Worm (Caenorhabditis elegans) whole organism, late embryonic: ENCODE results near the gene gar-3.

Experiments
- C08G9.2 ChIP-seq: sonication (generic microtip); optimal IDR thresholded peaks from 2 replicates; lab custom pipeline; 2016; ENCODE audit warnings: mild to moderate bottlenecking, missing genetic modification characterization, moderate library complexity, missing compliant biosample characterization
- T23F11.4 ChIP-seq: fragments of 200-800 bp; sonication (Bioruptor generic); optimal IDR thresholded peaks from 2 replicates; lab custom pipeline; 2018; ENCODE audit warnings: mild to moderate bottlenecking, missing genetic modification characterization, missing compliant biosample characterization
- ahr-1 ChIP-seq: sonication (generic microtip); optimal IDR thresholded peaks from 2 replicates; lab custom pipeline; 2016; ENCODE audit warnings: missing genetic modification characterization, missing compliant biosample characterization
- ceh-18 ChIP-seq: sonication (generic microtip); optimal IDR thresholded peaks from 2 replicates; lab custom pipeline; 2016; ENCODE audit warnings: missing genetic modification characterization, missing compliant biosample characterization
- ceh-19 ChIP-seq: fragments of 200-800 bp; sonication (Bioruptor generic); optimal IDR thresholded peaks from 2 replicates; lab custom pipeline; 2018; ENCODE audit warnings: mild to moderate bottlenecking, missing genetic modification characterization, missing compliant biosample characterization
- ceh-2 ChIP-seq: sonication (generic microtip); optimal IDR thresholded peaks from 2 replicates; lab custom pipeline; 2016; ENCODE audit warnings: missing genotype, missing genetic modification characterization, missing compliant biosample characterization
- ceh-22 ChIP-seq: sonication (generic microtip); optimal IDR thresholded peaks from 2 replicates; lab custom pipeline; 2017; ENCODE audit warnings: missing biosample characterization, missing genetic modification characterization
- ceh-24 ChIP-seq: sonication (generic microtip); optimal IDR thresholded peaks from 2 replicates; lab custom pipeline; 2016; ENCODE audit warnings: mild to moderate bottlenecking, missing genetic modification characterization, missing compliant biosample characterization
- ceh-30 ChIP-seq: fragments of 150-350 bp; optimal IDR thresholded peaks from 2 replicates; lab custom pipeline; 2014; ENCODE audit warnings: missing biosample characterization, missing genetic modification characterization
- ceh-34 ChIP-seq: sonication (generic microtip); optimal IDR thresholded peaks from 2 replicates; lab custom pipeline; 2016; ENCODE audit warnings: mild to moderate bottlenecking, missing genetic modification characterization, missing compliant biosample characterization
- ceh-45 ChIP-seq: fragments of 200-800 bp; sonication (Bioruptor generic); IDR thresholded peaks from 2 replicates; pipeline ENCODE4 v1.3.6; 2022; ENCODE audit warnings: missing genetic modification reagents, missing genetic modification characterization, missing compliant biosample characterization
- ceh-9 ChIP-seq: sonication (generic microtip); optimal IDR thresholded peaks from 2 replicates; lab custom pipeline; 2016; ENCODE audit warnings: mild to moderate bottlenecking, missing genetic modification characterization, inconsistent platforms, missing compliant biosample characterization
- che-1 ChIP-seq: sonication (generic microtip); optimal IDR thresholded peaks from 2 replicates; lab custom pipeline; 2016; ENCODE audit warnings: mild to moderate bottlenecking, missing genetic modification characterization, missing compliant biosample characterization
- elt-2 ChIP-seq: sonication (generic microtip); optimal IDR thresholded peaks from 2 replicates; lab custom pipeline; 2016; ENCODE audit warnings: missing genetic modification reagents, missing genetic modification characterization, missing compliant biosample characterization
- fax-1 ChIP-seq: sonication (generic microtip); optimal IDR thresholded peaks from 2 replicates; lab custom pipeline; 2016; ENCODE audit warnings: missing genotype, missing genetic modification characterization, missing compliant biosample characterization
- fkh-6 ChIP-seq: sonication (generic microtip); optimal IDR thresholded peaks from 2 replicates; lab custom pipeline; 2016; ENCODE audit warnings: missing genetic modification characterization, missing compliant biosample characterization
- hlh-15 ChIP-seq: sonication (generic microtip); optimal IDR thresholded peaks from 2 replicates; lab custom pipeline; 2016; ENCODE audit warnings: missing genetic modification characterization, missing compliant biosample characterization
- hlh-30 ChIP-seq: sonication (generic microtip); optimal IDR thresholded peaks from 2 replicates; lab custom pipeline; 2017; ENCODE audit warnings: antibody characterized with exemption, missing genetic modification characterization, missing compliant biosample characterization; ENCODE audit not compliant: insufficient read depth
- lim-6 ChIP-seq: sonication (generic microtip); optimal IDR thresholded peaks from 2 replicates; lab custom pipeline; 2016; ENCODE audit warnings: missing genetic modification characterization, missing compliant biosample characterization
- mec-3 ChIP-seq: sonication (generic microtip); optimal IDR thresholded peaks from 2 replicates; lab custom pipeline; 2016; ENCODE audit warnings: borderline replicate concordance, missing genetic modification characterization, missing compliant biosample characterization
- nhr-11 ChIP-seq: fragments of 150-350 bp; optimal IDR thresholded peaks from 2 replicates; lab custom pipeline; 2014; ENCODE audit warnings: missing biosample characterization, missing genetic modification characterization
- nhr-232 ChIP-seq: sonication (generic microtip); optimal IDR thresholded peaks from 2 replicates; lab custom pipeline; 2016; ENCODE audit warnings: missing genetic modification characterization, missing compliant biosample characterization
- npax-4 ChIP-seq: sonication (generic microtip); optimal IDR thresholded peaks from 2 replicates; lab custom pipeline; 2016; ENCODE audit warnings: missing genetic modification characterization, missing compliant biosample characterization
- odd-2 ChIP-seq: sonication (generic microtip); optimal IDR thresholded peaks from 2 replicates; lab custom pipeline; 2017; ENCODE audit warnings: antibody characterized with exemption, mild to moderate bottlenecking, missing genetic modification characterization, missing compliant biosample characterization
- pax-1 ChIP-seq: fragments of 150-350 bp; optimal IDR thresholded peaks from 2 replicates; lab custom pipeline; 2014; ENCODE audit warnings: missing biosample characterization, missing genetic modification characterization
- pros-1 ChIP-seq: fragments of 150-350 bp; optimal IDR thresholded peaks from 2 replicates; lab custom pipeline; 2014; ENCODE audit warnings: missing biosample characterization, missing genetic modification reagents, missing genetic modification characterization
- sdc-2 ChIP-seq: sonication (generic microtip); optimal IDR thresholded peaks from 2 replicates; lab custom pipeline; 2016; ENCODE audit warnings: missing genotype, missing genetic modification characterization, missing compliant biosample characterization
- sox-2 ChIP-seq: fragments of 200-800 bp; sonication (Bioruptor generic); IDR thresholded peaks from 2 replicates; pipeline ENCODE4 v1.3.6; 2022; ENCODE audit warnings: missing genetic modification reagents, missing genetic modification characterization, missing compliant biosample characterization
- sox-4 ChIP-seq: sonication (generic microtip); optimal IDR thresholded peaks from 2 replicates; lab custom pipeline; 2017; ENCODE audit warnings: mild to moderate bottlenecking, missing genetic modification characterization, inconsistent platforms, missing compliant biosample characterization
- syd-9 ChIP-seq: sonication (generic microtip); optimal IDR thresholded peaks from 2 replicates; lab custom pipeline; 2016; ENCODE audit warnings: mild to moderate bottlenecking, missing genetic modification characterization, moderate library complexity, missing compliant biosample characterization
- unc-55 ChIP-seq: sonication (generic microtip); optimal IDR thresholded peaks from 2 replicates; lab custom pipeline; 2017; ENCODE audit warnings: missing biosample characterization, missing genetic modification reagents, missing genetic modification characterization
- unc-86 ChIP-seq: sonication (generic microtip); optimal IDR thresholded peaks from 2 replicates; lab custom pipeline; 2016; ENCODE audit warnings: missing genetic modification characterization, missing compliant biosample characterization

The gar-3 gene

DNA sequence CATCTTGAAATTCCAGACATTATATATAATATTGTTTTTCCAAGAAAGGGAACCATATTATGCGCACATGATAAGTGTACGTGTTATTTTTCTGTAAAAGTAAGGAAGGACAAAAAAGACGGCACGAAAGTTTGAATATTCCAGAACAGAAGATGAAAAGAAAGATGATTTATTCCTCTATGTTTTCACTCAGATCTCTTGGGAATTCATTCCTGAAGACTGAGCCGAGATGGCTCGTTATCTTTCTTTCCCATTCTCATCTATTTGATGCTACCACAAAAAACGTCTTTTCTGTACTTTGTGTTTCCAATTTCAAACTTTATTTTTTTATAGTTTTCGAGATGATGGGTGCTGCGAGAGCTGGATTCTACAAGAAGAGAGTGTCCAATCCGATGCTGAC is 24.2 kb upstream of the gar-3 start:
- TF ChIP-seq nhr-11: no peak
- TF ChIP-seq ceh-24: no peak
- no peak for TF ChIP-seq syd-9
- no peak for TF ChIP-seq fax-1 (tag; lab: Kevin White, UChicago)
- TF ChIP-seq ceh-34 (tag; lab: Kevin White, UChicago): no peak
- no peak for TF ChIP-seq ceh-19 (GFP tag; lab: Kevin White, UChicago)
- TF ChIP-seq pros-1 (tag; lab: Kevin White, UChicago): no peak
- TF ChIP-seq C08G9.2 (tag; lab: Kevin White, UChicago): no peak
- TF ChIP-seq che-1 (tag; lab: Kevin White, UChicago): no peak

DNA sequence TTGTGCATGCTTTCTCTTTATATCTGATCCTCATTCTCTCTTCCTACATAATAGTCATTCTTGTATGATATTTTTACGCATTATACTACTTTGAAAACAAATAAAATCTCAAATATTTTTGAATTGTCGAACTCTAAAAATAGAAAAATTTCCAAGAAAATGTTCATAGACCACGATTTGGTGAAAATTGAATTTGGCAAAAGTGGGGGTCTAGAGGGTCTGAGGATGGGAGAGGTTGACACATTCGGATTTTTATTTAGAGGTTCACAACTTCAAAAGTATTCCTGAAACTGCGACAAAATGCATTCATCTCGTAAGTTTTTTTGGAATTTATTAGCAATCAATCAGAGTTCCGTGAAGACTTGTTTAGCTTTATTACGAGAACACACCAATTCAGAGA is 20.5 kb upstream of the gar-3 start, which contains the start of gene glb-22:
TSS of gene glb-22 (plus strand) at position 301 of the 400 bp plus-strand sequence.
- TF ChIP-seq sox-2 (GFP tag; lab: Robert Waterston, UW) (no peak), nhr-232 (tag; lab: Kevin White, UChicago) (no peak), T23F11.4 (no peak)

DNA sequence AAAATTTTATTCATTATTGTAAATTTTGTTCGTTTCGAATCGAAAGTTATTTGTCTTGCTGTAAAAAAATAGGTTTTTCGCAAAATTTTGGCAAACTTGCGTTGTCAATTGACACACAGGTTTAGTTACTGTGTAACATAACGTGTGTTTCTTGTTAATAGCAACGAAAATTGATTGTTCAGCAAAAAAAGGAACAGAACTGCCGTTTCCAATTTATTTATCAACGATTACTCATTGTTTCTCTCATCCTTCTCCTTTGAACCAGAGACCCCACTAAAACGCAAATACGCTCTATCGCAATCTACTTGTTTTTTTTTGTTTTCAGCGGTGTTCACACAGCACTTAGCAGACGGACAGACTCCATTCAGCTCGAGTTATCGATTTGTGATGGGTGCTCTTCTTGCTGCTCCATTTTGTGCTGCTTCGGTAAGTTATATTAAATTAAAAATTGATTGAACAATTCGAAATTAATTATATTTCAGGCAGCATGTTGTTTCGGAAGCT is 18.2 kb upstream of the gar-3 start, which contains the start of gene R11H6.2:
TSS of gene R11H6.2 (plus strand) at position 326 of the 504 bp plus-strand sequence.
- TF ChIP-seq ahr-1 (tag; lab: Kevin White, UChicago): no peak
- TF ChIP-seq unc-55 (GFP tag; lab: Kevin White, UChicago): no peak
- no peak for TF ChIP-seq C08G9.2 (tag; lab: Kevin White, UChicago)

DNA sequence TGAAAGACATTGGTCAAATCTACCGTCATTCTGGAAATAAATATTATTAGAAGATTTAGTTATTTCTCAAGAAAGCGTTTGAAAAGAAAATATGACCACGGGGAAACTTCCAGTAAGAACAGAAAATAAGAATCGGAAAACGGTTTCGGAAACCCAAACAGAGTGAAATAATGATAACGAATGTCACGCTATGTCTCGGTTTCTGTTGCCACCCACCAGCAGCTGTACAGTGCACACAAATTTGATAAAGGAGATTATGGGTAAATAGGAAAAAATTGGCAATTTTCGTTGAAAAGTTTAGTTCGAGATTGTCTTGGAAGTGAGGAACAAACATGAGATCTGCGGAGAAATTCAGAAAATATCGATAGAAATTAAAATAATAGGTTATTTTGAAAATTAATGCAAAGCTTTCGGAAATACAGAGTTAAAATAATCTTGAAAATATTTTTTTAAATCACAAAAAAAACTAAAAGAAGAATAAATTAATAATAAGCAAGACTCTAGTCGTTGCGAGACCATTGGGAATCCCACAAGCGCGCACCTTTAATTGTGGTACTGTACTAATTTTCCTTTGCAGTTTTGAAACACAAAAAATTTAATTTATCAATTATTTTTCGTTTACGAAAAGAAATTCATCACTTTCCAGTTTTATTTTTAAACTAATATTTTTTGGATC is 17.6 kb upstream of the gar-3 start, which contains the start of gene pes-9:
TSS of gene pes-9 (minus strand) at position 30 of the 676 bp plus-strand sequence.
- TF ChIP-seq npax-4 (no peak), unc-55 (GFP tag; lab: Kevin White, UChicago) (no peak), sdc-2 (tag; lab: Kevin White, UChicago) (no peak), odd-2 (tag; lab: Kevin White, UChicago) (no peak), ceh-2 (tag; lab: Kevin White, UChicago) (no peak), ceh-22 (no peak), ceh-9 (tag; lab: Kevin White, UChicago) (no peak), unc-86 (no peak), pax-1 (no peak), hlh-15 (tag; lab: Kevin White, UChicago) (no peak), mec-3 (no peak)

ce11 chrV:14595984-14596383 is 16.5 kb upstream of the gar-3 start:
- TF ChIP-seq syd-9 (no peak), elt-2 (peak; percentile 12)

DNA sequence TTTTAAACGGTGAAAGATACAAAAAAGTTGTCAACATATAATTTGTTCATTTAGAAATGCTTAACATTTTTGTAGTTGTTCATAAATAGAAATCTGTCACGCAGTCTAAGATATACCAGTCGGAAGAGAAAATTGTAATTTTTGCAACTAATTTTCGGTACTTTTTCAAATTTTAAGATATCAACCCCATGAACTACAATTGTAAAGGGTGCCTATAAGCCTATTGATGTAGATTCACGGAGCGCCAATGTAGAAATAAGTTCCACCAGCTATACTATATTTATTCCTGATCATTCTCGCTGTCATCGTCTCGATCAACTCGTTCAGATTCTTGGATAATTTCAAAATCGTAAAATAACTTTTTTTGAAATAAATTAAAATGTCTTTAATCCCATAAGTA is 15.4 kb upstream of the gar-3 start:
- TF ChIP-seq hlh-30 (tag; lab: Kevin White, UChicago): no peak
- TF ChIP-seq che-1 (tag; lab: Kevin White, UChicago): no peak
- no peak for TF ChIP-seq ceh-45 (GFP tag; lab: Robert Waterston, UW)
- no peak for TF ChIP-seq hlh-15 (tag; lab: Kevin White, UChicago)
- no peak for TF ChIP-seq ceh-30
- TF ChIP-seq fkh-6: no peak
- no peak for TF ChIP-seq sox-4 (tag; lab: Kevin White, UChicago)
- no peak for TF ChIP-seq ceh-19 (GFP tag; lab: Kevin White, UChicago)
- no peak for TF ChIP-seq lim-6 (tag; lab: Kevin White, UChicago)
- no peak for TF ChIP-seq ceh-18
- TF ChIP-seq, all 69 proteins: peak for 0
